Fruit fly (Drosophila melanogaster) whole organism, wandering third instar larva: ENCODE measurements around the gene CG10570.
A peak's percentile ranks its signal among the peaks of the same experiment; 100 is the strongest.

Source experiments
- Abd-B ChIP-seq: fragments of >200 bp; optimal IDR thresholded peaks from 2 replicates; lab custom pipeline; 2017; ENCODE audit warnings: missing biosample characterization, missing genetic modification characterization
- CG32264 ChIP-seq: fragments of 200-800 bp; sonication (Bioruptor generic); optimal IDR thresholded peaks from 2 replicates; lab custom pipeline; 2016; ENCODE audit warnings: missing biosample characterization, missing genetic modification characterization
- CG9705 ChIP-seq: fragments of 200-800 bp; sonication (Bioruptor generic); optimal IDR thresholded peaks from 2 replicates; lab custom pipeline; 2018; ENCODE audit warnings: missing biosample characterization, mild to moderate bottlenecking, missing genetic modification characterization
- CrebA ChIP-seq: fragments of 200-800 bp; sonication (Bioruptor generic); optimal IDR thresholded peaks from 2 replicates; lab custom pipeline; 2016; ENCODE audit warnings: missing biosample characterization, mild to moderate bottlenecking, missing genetic modification characterization, borderline replicate concordance
- Dfd ChIP-seq: fragments of >200 bp; optimal IDR thresholded peaks from 2 replicates; lab custom pipeline; 2017; ENCODE audit warnings: missing biosample characterization, missing genetic modification characterization
- Dif ChIP-seq: fragments of 200-275, 200-300 bp; sonication (Bioruptor generic); optimal IDR thresholded peaks from 2 replicates; lab custom pipeline; 2018; ENCODE audit warnings: missing biosample characterization, missing genetic modification characterization; ENCODE audit not compliant: partially characterized antibody
- GATAd ChIP-seq: sonication (Bioruptor generic); optimal IDR thresholded peaks from 2 replicates; lab custom pipeline; 2016; ENCODE audit warnings: missing biosample characterization, missing genetic modification characterization
- HLH106 ChIP-seq: fragments of 200-800 bp; optimal IDR thresholded peaks from 3 replicates; lab custom pipeline; 2019; ENCODE audit warnings: missing biosample characterization, mild to moderate bottlenecking, missing genetic modification characterization, moderate library complexity
- Hr78 ChIP-seq: fragments of >200 bp; optimal IDR thresholded peaks from 2 replicates; lab custom pipeline; 2017; ENCODE audit warnings: missing biosample characterization, missing genetic modification characterization
- Hr83 ChIP-seq: fragments of 200-300 bp; sonication (Bioruptor generic); optimal IDR thresholded peaks from 2 replicates; lab custom pipeline; 2016; ENCODE audit warnings: missing biosample characterization, mild to moderate bottlenecking, missing genetic modification characterization, moderate library complexity; ENCODE audit not compliant: poor library complexity, severe bottlenecking
- Jra ChIP-seq: sonication (Bioruptor generic); optimal IDR thresholded peaks from 2 replicates; lab custom pipeline; 2016; ENCODE audit warnings: missing biosample characterization, missing genetic modification characterization
- Mio ChIP-seq: sonication (Bioruptor generic); optimal IDR thresholded peaks from 2 replicates; lab custom pipeline; 2016; ENCODE audit warnings: missing biosample characterization, missing genetic modification characterization
- Myc ChIP-seq: fragments of >200 bp; optimal IDR thresholded peaks from 2 replicates; lab custom pipeline; 2017
- N ChIP-seq: fragments of >200 bp; optimal IDR thresholded peaks from 2 replicates; lab custom pipeline; 2018; ENCODE audit warnings: missing biosample characterization, missing external identifiers, missing genetic modification characterization
- OdsH ChIP-seq: fragments of 200-800 bp; sonication (Bioruptor generic); optimal IDR thresholded peaks from 2 replicates; lab custom pipeline; 2016; ENCODE audit warnings: missing biosample characterization, mild to moderate bottlenecking, missing genetic modification characterization
- Rel ChIP-seq, 2 experiments: fragments of 200-800 bp; sonication (Bioruptor generic) in 1 of 2; optimal IDR thresholded peaks; 2 replicates in 1 of 2; 3 replicates in 1 of 2; lab custom pipeline; 2016 to 2019; ENCODE audit warnings: mild to moderate bottlenecking in 2 of 2, missing biosample characterization in 2 of 2, missing genetic modification characterization in 2 of 2, moderate library complexity in 1 of 2
- Sp1 ChIP-seq: fragments of 200-800 bp; sonication (Bioruptor generic); optimal IDR thresholded peaks from 3 replicates; lab custom pipeline; 2019; ENCODE audit warnings: missing biosample characterization, mild to moderate bottlenecking, missing genetic modification characterization, moderate library complexity
- Vsx2 ChIP-seq: fragments of 200-300, 225-300 bp; sonication (Bioruptor generic); optimal IDR thresholded peaks from 2 replicates; lab custom pipeline; 2018; ENCODE audit warnings: missing biosample characterization, missing genetic modification characterization; ENCODE audit not compliant: partially characterized antibody
- br ChIP-seq: fragments of 200-800 bp; sonication (Bioruptor generic); optimal IDR thresholded peaks from 2 replicates; lab custom pipeline; 2016; ENCODE audit warnings: missing biosample characterization, missing genetic modification characterization
- brk ChIP-seq: fragments of 200-800 bp; sonication (Bioruptor generic); optimal IDR thresholded peaks from 2 replicates; lab custom pipeline; 2016; ENCODE audit warnings: missing biosample characterization, mild to moderate bottlenecking, missing genetic modification characterization
- dl ChIP-seq, 2 experiments: fragments of 175-275, 200-275 bp in 1 of 2; fragments of 200-275 bp in 1 of 2; sonication (Bioruptor generic); optimal IDR thresholded peaks; lab custom pipeline; 2018; ENCODE audit warnings: mild to moderate bottlenecking in 2 of 2, missing biosample characterization in 2 of 2, missing genetic modification characterization in 2 of 2, moderate library complexity in 2 of 2; ENCODE audit not compliant: partially characterized antibody in 2 of 2, insufficient read depth in 1 of 2
- dsf ChIP-seq: sonication (Bioruptor generic); optimal IDR thresholded peaks from 2 replicates; lab custom pipeline; 2016; ENCODE audit warnings: missing biosample characterization, missing genetic modification characterization, borderline replicate concordance
- ey ChIP-seq: fragments of 200-800 bp; sonication (Bioruptor generic); optimal IDR thresholded peaks from 2 replicates; lab custom pipeline; 2016; ENCODE audit warnings: missing biosample characterization, missing genetic modification characterization
- foxo ChIP-seq, 2 experiments: fragments of 200-800 bp; sonication (Bioruptor generic); optimal IDR thresholded peaks; 2 replicates in 1 of 2; 3 replicates in 1 of 2; lab custom pipeline; 2016 to 2017; ENCODE audit warnings: missing biosample characterization in 2 of 2, missing genetic modification characterization in 2 of 2
- fru ChIP-seq: fragments of 200-800 bp; sonication (Bioruptor generic); optimal IDR thresholded peaks from 3 replicates; lab custom pipeline; 2016; ENCODE audit warnings: missing biosample characterization, mild to moderate bottlenecking, missing genetic modification characterization
- h ChIP-seq: fragments of 200-800 bp; sonication (Bioruptor generic); optimal IDR thresholded peaks from 3 replicates; lab custom pipeline; 2016; ENCODE audit warnings: missing biosample characterization, mild to moderate bottlenecking, missing genetic modification characterization
- jim ChIP-seq: fragments of 175-275, 200-325 bp; sonication (Bioruptor generic); optimal IDR thresholded peaks from 2 replicates; lab custom pipeline; 2016; ENCODE audit warnings: missing biosample characterization, mild to moderate bottlenecking, missing genetic modification characterization
- pan ChIP-seq: fragments of >200 bp; optimal IDR thresholded peaks from 2 replicates; lab custom pipeline; 2017
- psq ChIP-seq: fragments of 200-800 bp; sonication (Bioruptor generic); optimal IDR thresholded peaks from 3 replicates; lab custom pipeline; 2017; ENCODE audit warnings: missing biosample characterization, mild to moderate bottlenecking, missing genetic modification characterization, moderate library complexity
- rgr ChIP-seq: fragments of 200-800 bp; sonication (Bioruptor generic); optimal IDR thresholded peaks from 3 replicates; lab custom pipeline; 2016; ENCODE audit warnings: missing biosample characterization, mild to moderate bottlenecking, missing genetic modification characterization
- sage ChIP-seq: fragments of 200-800 bp; sonication (Bioruptor generic); optimal IDR thresholded peaks from 2 replicates; lab custom pipeline; 2016; ENCODE audit warnings: missing biosample characterization, mild to moderate bottlenecking, missing genetic modification characterization
- sv ChIP-seq: fragments of 200-800 bp; sonication (Bioruptor generic); optimal IDR thresholded peaks from 3 replicates; lab custom pipeline; 2016; ENCODE audit warnings: missing biosample characterization, missing genetic modification characterization
- tai ChIP-seq: sonication (Bioruptor generic); optimal IDR thresholded peaks from 2 replicates; lab custom pipeline; 2016; ENCODE audit warnings: missing biosample characterization, missing genetic modification characterization
- usp ChIP-seq: fragments of >200 bp; optimal IDR thresholded peaks from 2 replicates; lab custom pipeline; 2017; ENCODE audit warnings: missing biosample characterization, missing genetic modification characterization
- woc ChIP-seq: sonication (Bioruptor generic); optimal IDR thresholded peaks from 2 replicates; lab custom pipeline; 2016; ENCODE audit warnings: missing biosample characterization, mild to moderate bottlenecking, missing genetic modification characterization

Gene CG10570

dm6 chr2L:18857635-18858059 lies 46.6 kb upstream of the CG10570 start (continued):
- TF ChIP-seq sage (GFP tag; lab: Kevin White, UChicago) (peak; percentile 91), HLH106 (tag; lab: Kevin White, UChicago) (peak; percentile 98), usp (GFP tag; lab: Kevin White, UChicago) (no peak)

DNA sequence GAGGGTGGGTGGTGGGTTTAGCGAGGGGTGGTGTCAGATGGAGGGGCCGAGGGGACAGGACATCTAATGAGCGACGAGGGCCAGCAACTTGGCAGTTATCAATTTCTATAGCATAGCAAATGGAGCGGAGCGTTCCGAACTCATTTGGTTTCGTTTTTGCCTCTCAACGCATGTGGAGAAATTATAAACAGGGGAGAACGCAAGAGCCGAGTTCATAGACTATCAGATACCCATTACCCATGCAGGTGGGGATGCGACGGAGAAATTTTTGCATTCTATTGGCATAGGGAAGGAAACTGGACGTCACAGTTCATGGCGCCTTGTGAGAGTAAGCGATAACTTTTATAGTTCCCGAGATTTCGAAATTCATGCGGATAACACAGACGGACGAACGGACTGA lies 41.2 kb upstream of the CG10570 start:
- no peak for TF ChIP-seq tai
- no peak for TF ChIP-seq Rel (GFP tag; optimal IDR thresholded peaks at IDR 0.05; lab: Kevin White, UChicago)
- TF ChIP-seq Rel (tag; optimal IDR thresholded peaks at IDR 0.05; lab: Kevin White, UChicago), result no peak
- no peak for TF ChIP-seq br
- no peak for TF ChIP-seq Dfd (GFP tag; lab: Kevin White, UChicago)
- no peak for TF ChIP-seq woc (GFP tag; lab: Kevin White, UChicago)
- no peak for TF ChIP-seq sage (GFP tag; lab: Kevin White, UChicago)
- no peak for TF ChIP-seq Abd-B (GFP tag; lab: Kevin White, UChicago)
- no peak for TF ChIP-seq CrebA (GFP tag; lab: Kevin White, UChicago)
- TF ChIP-seq Sp1 (GFP tag; lab: Kevin White, UChicago), result no peak
- TF ChIP-seq Hr78, result no peak
- TF ChIP-seq psq, result no peak
- TF ChIP-seq GATAd (GFP tag; lab: Kevin White, UChicago), result no peak
- TF ChIP-seq Mio (GFP tag; lab: Kevin White, UChicago), result no peak
- no peak for TF ChIP-seq dsf
- TF ChIP-seq N (GFP tag; lab: Kevin White, UChicago), result no peak
- no peak for TF ChIP-seq usp (GFP tag; lab: Kevin White, UChicago)
- TF ChIP-seq rgr, result no peak
- TF ChIP-seq pan (lab: Kevin White, UChicago), result no peak
- TF ChIP-seq, all 38 proteins: peak for 0

- TF ChIP-seq Dfd (GFP tag; lab: Kevin White, UChicago) (no peak), Sp1 (GFP tag; lab: Kevin White, UChicago) (no peak), Myc (lab: Kevin White, UChicago) (no peak), Hr83 (no peak), dsf (no peak), tai (no peak), CG9705 (GFP tag; lab: Kevin White, UChicago) (no peak), br (no peak), dl (GFP tag; optimal IDR thresholded peaks at IDR 0.05; lab: Kevin White, UChicago; ENCODE audit: insufficient read depth in 1 of 2, partially characterized antibody in 2 of 2) (no peak), h (GFP tag; lab: Kevin White, UChicago) (no peak), ey (GFP tag; lab: Kevin White, UChicago) (no peak), Mio (GFP tag; lab: Kevin White, UChicago) (no peak), Jra (GFP tag; lab: Kevin White, UChicago) (no peak), GATAd (GFP tag; lab: Kevin White, UChicago) (no peak), sage (GFP tag; lab: Kevin White, UChicago) (no peak), sv (GFP tag; lab: Kevin White, UChicago) (no peak), brk (GFP tag; lab: Kevin White, UChicago) (no peak)
Measured at dm6 chr2L:18846843-18847242, 35.8 kb upstream of the CG10570 start.

DNA sequence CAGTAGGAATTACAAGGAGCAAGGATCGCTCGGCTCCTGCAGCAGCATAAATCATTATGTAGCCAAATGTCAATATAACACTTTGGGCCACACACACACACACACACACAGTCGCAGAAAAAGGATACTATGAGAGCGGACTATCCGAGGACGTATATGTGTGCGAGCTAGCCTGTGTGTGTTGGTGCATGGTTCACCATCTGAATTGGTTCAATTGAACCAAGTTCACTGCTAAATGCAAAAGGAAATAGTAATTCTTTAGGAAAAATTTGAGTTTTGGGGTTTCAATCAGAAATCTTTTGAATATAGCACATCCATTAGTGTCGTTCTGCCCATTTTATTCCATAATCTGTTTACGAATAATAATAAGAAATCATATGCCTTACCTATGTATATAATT lies 35.1 kb upstream of the CG10570 start:
- TF ChIP-seq HLH106 (tag; lab: Kevin White, UChicago) (no peak), tai (no peak), foxo (GFP tag; optimal IDR thresholded peaks at IDR 0.05; lab: Kevin White, UChicago) (no peak), Jra (GFP tag; lab: Kevin White, UChicago) (no peak), jim (GFP tag; lab: Kevin White, UChicago) (no peak), CG32264 (no peak)

DNA sequence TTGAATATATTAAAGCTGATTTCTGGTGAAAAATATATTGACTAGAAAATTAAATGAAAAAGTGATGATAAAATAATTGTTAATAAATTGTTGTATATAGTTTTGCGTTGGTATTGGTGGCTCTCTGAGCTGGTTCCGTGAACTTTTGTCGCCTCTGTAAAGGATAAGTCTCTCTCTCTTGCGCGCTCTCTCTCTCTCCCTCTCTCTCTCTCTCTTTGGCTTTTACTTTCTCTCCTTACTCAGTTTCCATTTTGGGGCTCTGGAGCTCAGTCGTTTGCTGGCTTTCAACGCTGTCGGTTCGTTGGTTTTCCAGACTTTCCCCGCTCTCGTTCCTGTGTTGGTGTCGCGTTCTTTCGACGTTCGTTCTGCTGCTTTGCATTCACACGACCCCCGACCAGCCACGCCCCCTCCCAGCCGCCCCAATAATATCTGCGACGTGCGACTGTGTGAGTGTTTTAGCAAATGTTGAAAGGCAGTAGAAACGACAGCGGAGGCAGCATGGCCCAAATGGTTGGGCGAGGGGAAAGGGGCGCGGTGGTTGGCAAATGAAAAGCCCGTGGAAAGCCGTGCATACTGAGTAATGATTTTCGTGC lies 34.0 kb upstream of the CG10570 start, which contains the start of gene CG17321:
Gene CG17321, plus strand, starts transcription at position 268 of the 593 bp plus-strand sequence.
- TF ChIP-seq pan (lab: Kevin White, UChicago) (no peak), OdsH (GFP tag; lab: Kevin White, UChicago) (no peak), CG32264 (no peak), CG9705 (GFP tag; lab: Kevin White, UChicago) (no peak), Dif (peak; percentile 87), psq (no peak), Rel (GFP tag; optimal IDR thresholded peaks at IDR 0.05; lab: Kevin White, UChicago) (no peak), Rel (tag; optimal IDR thresholded peaks at IDR 0.05; lab: Kevin White, UChicago) (no peak), HLH106 (tag; lab: Kevin White, UChicago) (no peak), dl (GFP tag; optimal IDR thresholded peaks at IDR 0.05; lab: Kevin White, UChicago; ENCODE audit: insufficient read depth in 1 of 2, partially characterized antibody in 2 of 2) (peak; percentile 5 to 77), sv (GFP tag; lab: Kevin White, UChicago) (no peak), Vsx2 (GFP tag; lab: Kevin White, UChicago) (peak; percentile 62), Abd-B (GFP tag; lab: Kevin White, UChicago) (no peak), Myc (lab: Kevin White, UChicago) (no peak), woc (GFP tag; lab: Kevin White, UChicago) (no peak), fru (GFP tag; lab: Kevin White, UChicago) (no peak), CrebA (GFP tag; lab: Kevin White, UChicago) (no peak)
